Worm (Caenorhabditis elegans) whole organism, L1 larva: ENCODE results near the gene M110.8.

ENCODE experiments used
- C04F5.9 ChIP-seq: sonication (generic microtip); optimal IDR thresholded peaks from 2 replicates; lab custom pipeline; 2016; ENCODE audit warnings: missing genetic modification characterization, missing compliant biosample characterization
- blmp-1 ChIP-seq: fragments of 150-350 bp; optimal IDR thresholded peaks from 2 replicates; lab custom pipeline; 2014; ENCODE audit warnings: missing biosample characterization, missing genetic modification characterization
- ceh-82 ChIP-seq, 3 experiments: fragments of 150-350 bp in 1 of 3; sonication (generic microtip) in 2 of 3; optimal IDR thresholded peaks; 2 replicates each; lab custom pipeline; 2014 to 2017; ENCODE audit warnings: missing biosample characterization in 3 of 3, missing genetic modification characterization in 3 of 3
- ceh-88 ChIP-seq: fragments of 200-800 bp; sonication (Bioruptor generic); IDR thresholded peaks from 2 replicates; pipeline ENCODE4 v1.3.6; 2022; ENCODE audit warnings: missing genetic modification characterization, missing compliant biosample characterization
- dpl-1 ChIP-seq, 3 experiments: fragments of 150-350 bp in 2 of 3; sonication (generic microtip) in 1 of 3; optimal IDR thresholded peaks; 2 replicates each; lab custom pipeline; 2014 to 2017; ENCODE audit warnings: missing biosample characterization in 3 of 3, missing genetic modification characterization in 3 of 3, missing genetic modification reagents in 3 of 3
- dsc-1 ChIP-seq: sonication (generic microtip); optimal IDR thresholded peaks from 2 replicates; lab custom pipeline; 2016; ENCODE audit warnings: mild to moderate bottlenecking, missing genetic modification characterization, missing compliant biosample characterization
- efl-1 ChIP-seq, 4 experiments: fragments of 150-350 bp; optimal IDR thresholded peaks in 3 of 4; peaks in 1 of 4; 1 replicate in 1 of 4; 2 replicates in 3 of 4; lab custom pipeline; 2014; ENCODE audit warnings: missing biosample characterization in 2 of 4, missing genetic modification characterization in 2 of 4, missing genetic modification reagents in 2 of 4
- egl-27 ChIP-seq, 2 experiments: fragments of 150-350 bp in 1 of 2; sonication (generic microtip); optimal IDR thresholded peaks; 3 replicates each; lab custom pipeline; 2017 to 2018; ENCODE audit warnings: missing biosample characterization in 2 of 2, missing genetic modification characterization in 2 of 2, missing genetic modification reagents in 2 of 2
- elt-2 ChIP-seq: sonication (generic microtip); optimal IDR thresholded peaks from 2 replicates; lab custom pipeline; 2016; ENCODE audit warnings: missing genetic modification characterization, mild to moderate bottlenecking, inconsistent platforms, missing compliant biosample characterization, missing genetic modification reagents
- elt-3 ChIP-seq, 6 experiments: fragments of 150-350 bp in 1 of 6; sonication (generic microtip); optimal IDR thresholded peaks; 2 replicates each; lab custom pipeline; 2017 to 2018; ENCODE audit warnings: missing biosample characterization in 6 of 6, missing genetic modification characterization in 6 of 6, inconsistent platforms in 1 of 6
- grh-1 ChIP-seq: fragments of 200-800 bp; sonication (Bioruptor generic); IDR thresholded peaks from 2 replicates; pipeline ENCODE4 v1.3.6; 2022; ENCODE audit warnings: missing genetic modification reagents, missing genetic modification characterization, missing compliant biosample characterization
- hlh-4 ChIP-seq: sonication (generic microtip); optimal IDR thresholded peaks from 2 replicates; lab custom pipeline; 2016; ENCODE audit warnings: mild to moderate bottlenecking, missing genetic modification characterization, missing compliant biosample characterization
- hpl-2 ChIP-seq: fragments of 150-350 bp; optimal IDR thresholded peaks from 2 replicates; lab custom pipeline; 2014; ENCODE audit warnings: missing biosample characterization, missing genetic modification reagents, missing genetic modification characterization
- irx-1 ChIP-seq: sonication (generic microtip); optimal IDR thresholded peaks from 2 replicates; lab custom pipeline; 2016; ENCODE audit warnings: missing genetic modification characterization, missing compliant biosample characterization
- lin-15B ChIP-seq: fragments of 150-350 bp; sonication (generic microtip); optimal IDR thresholded peaks from 3 replicates; lab custom pipeline; 2014; ENCODE audit warnings: missing biosample characterization, missing genetic modification characterization
- lin-35 ChIP-seq, 2 experiments: fragments of 150-350 bp; optimal IDR thresholded peaks; 2 replicates each; lab custom pipeline; 2014; ENCODE audit warnings: missing biosample characterization in 2 of 2, missing genetic modification characterization in 2 of 2, missing genetic modification reagents in 2 of 2
- mab-9 ChIP-seq: fragments of 200-800 bp; sonication (Bioruptor generic); IDR thresholded peaks from 2 replicates; pipeline ENCODE4 v1.3.6; 2022; ENCODE audit warnings: missing genetic modification reagents, missing genetic modification characterization, missing compliant biosample characterization
- nhr-11 ChIP-seq: fragments of 150-350 bp; optimal IDR thresholded peaks from 2 replicates; lab custom pipeline; 2014; ENCODE audit warnings: missing biosample characterization, missing genetic modification characterization
- nhr-12 ChIP-seq: sonication (generic microtip); optimal IDR thresholded peaks from 2 replicates; lab custom pipeline; 2017; ENCODE audit warnings: missing biosample characterization, missing genetic modification characterization
- nhr-19 ChIP-seq: fragments of 200-800 bp; sonication (Bioruptor generic); conservative IDR thresholded peaks from 2 replicates; pipeline ENCODE4 v1.3.6; 2022; ENCODE audit warnings: missing genetic modification characterization, missing compliant biosample characterization
- nhr-71 ChIP-seq: sonication (generic microtip); optimal IDR thresholded peaks from 2 replicates; lab custom pipeline; 2016; ENCODE audit warnings: mild to moderate bottlenecking, missing genetic modification characterization, moderate library complexity, missing compliant biosample characterization
- nhr-76 ChIP-seq: sonication (generic microtip); optimal IDR thresholded peaks from 2 replicates; lab custom pipeline; 2017; ENCODE audit warnings: missing biosample characterization, missing genetic modification characterization
- nhr-77 ChIP-seq: fragments of 150-350 bp; optimal IDR thresholded peaks from 2 replicates; lab custom pipeline; 2014; ENCODE audit warnings: missing biosample characterization, missing genetic modification characterization
- pag-3 ChIP-seq: sonication (generic microtip); optimal IDR thresholded peaks from 2 replicates; lab custom pipeline; 2017; ENCODE audit warnings: missing genetic modification characterization, mild to moderate bottlenecking, missing compliant biosample characterization, antibody characterized with exemption, borderline replicate concordance; ENCODE audit not compliant: insufficient read depth
- sox-4 ChIP-seq: sonication (generic microtip); optimal IDR thresholded peaks from 2 replicates; lab custom pipeline; 2016; ENCODE audit warnings: missing genetic modification characterization, missing compliant biosample characterization
- tlp-1 ChIP-seq: fragments of 150-350 bp; optimal IDR thresholded peaks from 2 replicates; lab custom pipeline; 2014; ENCODE audit warnings: missing biosample characterization, missing genetic modification characterization
- unc-98 ChIP-seq: fragments of 200-800 bp; sonication (Bioruptor generic); IDR thresholded peaks from 2 replicates; pipeline ENCODE4 v1.3.6; 2022; ENCODE audit warnings: missing genetic modification characterization, missing compliant biosample characterization
- vab-15 ChIP-seq: sonication (generic microtip); optimal IDR thresholded peaks from 2 replicates; lab custom pipeline; 2017; ENCODE audit warnings: missing genotype, mild to moderate bottlenecking, missing genetic modification characterization, missing compliant biosample characterization
- xbp-1 ChIP-seq: sonication (generic microtip); optimal IDR thresholded peaks from 2 replicates; lab custom pipeline; 2016; ENCODE audit warnings: missing genetic modification characterization, missing compliant biosample characterization
- ztf-11 ChIP-seq, 2 experiments: sonication (generic microtip); optimal IDR thresholded peaks; 2 replicates each; lab custom pipeline; 2016 to 2017; ENCODE audit warnings: missing genetic modification characterization in 2 of 2, missing biosample characterization in 1 of 2, missing compliant biosample characterization in 1 of 2

The M110.8 gene

ce11 chrII:8209476-8209875 is at the start of gene M110.8:
Gene M110.8 (minus strand): TSS chrII:8209576.
- TF ChIP-seq irx-1 (tag; lab: Kevin White, UChicago) = no peak
- no peak for TF ChIP-seq sox-4 (tag; lab: Kevin White, UChicago)
- TF ChIP-seq elt-3 (tag; optimal IDR thresholded peaks at IDR 0.05; lab: Kevin White, UChicago) = no peak
- no peak for TF ChIP-seq pag-3 (tag; lab: Kevin White, UChicago)
- TF ChIP-seq unc-98 (GFP tag; lab: Robert Waterston, UW) = no peak
- TF ChIP-seq efl-1 (optimal IDR thresholded peaks at IDR 0.05; lab: Kevin White, UChicago) = no peak
- TF ChIP-seq efl-1 (GFP tag; optimal IDR thresholded peaks at IDR 0.05 in 1 of 2; lab: Kevin White, UChicago) = no peak
- TF ChIP-seq ztf-11 (tag; optimal IDR thresholded peaks at IDR 0.05; lab: Kevin White, UChicago) = no peak
- TF ChIP-seq lin-15B = no peak
- no peak for TF ChIP-seq mab-9 (GFP tag; lab: Robert Waterston, UW)
- TF ChIP-seq nhr-76 (tag; lab: Kevin White, UChicago) = no peak
- no peak for TF ChIP-seq grh-1
- TF ChIP-seq nhr-71 (tag; lab: Kevin White, UChicago) = no peak
- TF ChIP-seq ceh-88 = no peak
- TF ChIP-seq ceh-82 (tag; optimal IDR thresholded peaks at IDR 0.05; lab: Kevin White, UChicago) = no peak
- TF ChIP-seq, all 84 proteins: peak for 0

ce11 chrII:8259038-8259437 is 49.7 kb upstream of the M110.8 start, which contains the start of gene F35C11.6:
Gene F35C11.6 (minus strand): TSS chrII:8259138.
- TF ChIP-seq elt-3 (tag; optimal IDR thresholded peaks at IDR 0.05; lab: Kevin White, UChicago) (peak in 1 of 6 experiments; percentile 3), nhr-77 (tag; lab: Kevin White, UChicago) (no peak), nhr-71 (tag; lab: Kevin White, UChicago) (no peak), blmp-1 (tag; lab: Kevin White, UChicago) (peak; percentile 9)

DNA sequence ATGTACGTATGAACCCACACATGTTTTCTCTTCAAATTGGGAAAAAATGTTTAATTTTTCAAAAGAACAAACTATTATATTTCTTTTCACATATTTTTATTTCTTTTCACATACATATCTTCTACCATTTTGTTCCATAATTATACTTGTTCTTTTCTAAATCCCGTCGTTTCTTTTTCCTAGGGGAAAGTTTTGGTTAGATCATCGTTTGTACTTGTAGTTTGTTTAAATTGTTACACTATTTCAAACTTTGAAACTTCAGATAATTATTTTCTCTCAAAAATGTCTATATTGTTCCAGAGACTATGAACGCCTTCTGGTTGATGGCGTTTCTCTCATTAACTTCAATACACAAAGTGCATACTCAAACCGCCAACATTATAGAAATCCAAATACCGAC is 46.6 kb upstream of the M110.8 start, which contains the start of gene F35C11.7:
F35C11.7 (plus strand) TSS at position 301 of the 400 bp plus-strand sequence.
- no peak for TF ChIP-seq nhr-19 (GFP tag; lab: Robert Waterston, UW)
- no peak for TF ChIP-seq pag-3 (tag; lab: Kevin White, UChicago)
- TF ChIP-seq egl-27 (tag; optimal IDR thresholded peaks at IDR 0.05; lab: Kevin White, UChicago) = no peak
- TF ChIP-seq hlh-4 = no peak
- no peak for TF ChIP-seq dpl-1 (GFP tag; optimal IDR thresholded peaks at IDR 0.05; lab: Kevin White, UChicago)
- no peak for TF ChIP-seq xbp-1 (tag; lab: Kevin White, UChicago)
- no peak for TF ChIP-seq nhr-11

DNA sequence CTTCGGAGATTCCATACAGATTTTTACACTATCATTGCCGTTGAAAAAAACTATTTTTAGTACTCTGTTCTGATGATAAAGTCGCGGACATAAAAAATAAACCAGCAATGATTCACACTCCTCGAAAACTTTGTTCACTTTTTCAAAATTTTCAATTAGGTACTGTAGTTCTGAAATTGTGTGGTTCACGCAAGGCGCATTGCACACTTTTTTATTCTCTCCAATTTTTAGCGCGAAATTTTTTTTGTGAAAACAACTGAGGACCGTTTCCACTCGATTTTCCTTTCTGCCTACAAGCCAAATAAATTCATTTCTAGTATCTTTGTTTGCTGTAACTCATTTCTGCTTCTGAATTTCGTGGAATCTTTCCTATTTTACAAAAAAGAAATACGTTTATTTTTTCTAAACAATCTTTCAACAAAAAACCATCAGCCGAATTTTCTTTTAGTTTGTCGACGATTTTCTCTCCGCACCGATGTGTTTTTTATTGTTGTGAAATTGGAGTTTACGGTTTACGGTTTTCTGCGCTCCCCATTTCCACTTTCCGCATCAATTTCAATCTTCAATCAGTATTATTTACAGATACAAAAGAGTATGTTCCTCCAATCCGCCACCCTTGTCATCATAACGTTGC is 43.9 kb upstream of the M110.8 start, which contains the start of gene F35C11.5:
F35C11.5 (plus strand) TSS at position 584 of the 634 bp plus-strand sequence.
- TF ChIP-seq nhr-12 (tag; lab: Kevin White, UChicago) (no peak), lin-35 (GFP tag; optimal IDR thresholded peaks at IDR 0.05; lab: Kevin White, UChicago) (no peak), dsc-1 (tag; lab: Kevin White, UChicago) (no peak), tlp-1 (no peak), C04F5.9 (tag; lab: Kevin White, UChicago) (no peak), nhr-77 (tag; lab: Kevin White, UChicago) (no peak), hpl-2 (GFP tag; lab: Kevin White, UChicago) (no peak), vab-15 (tag; lab: Kevin White, UChicago) (no peak)

- TF ChIP-seq pag-3 (tag; lab: Kevin White, UChicago) (no peak), elt-2 (tag; lab: Kevin White, UChicago) (peak; percentile 36)
These were observed 40.3 kb upstream of the M110.8 start for ce11 chrII:8249710-8250109.
